Worm (Caenorhabditis elegans) whole organism, late embryonic: ENCODE measurements around the gene cyp-34A10.

Experiments
- F13H6.1 ChIP-seq: sonication (generic microtip); optimal IDR thresholded peaks from 2 replicates; lab custom pipeline; 2016; ENCODE audit warnings: missing genetic modification characterization, missing compliant biosample characterization
- ama-1 ChIP-seq: fragments of 150-350 bp; optimal IDR thresholded peaks from 2 replicates; lab custom pipeline; 2014
- ceh-2 ChIP-seq: sonication (generic microtip); optimal IDR thresholded peaks from 2 replicates; lab custom pipeline; 2016; ENCODE audit warnings: missing genotype, missing genetic modification characterization, missing compliant biosample characterization
- ceh-48 ChIP-seq: sonication (generic microtip); optimal IDR thresholded peaks from 2 replicates; lab custom pipeline; 2016; ENCODE audit warnings: missing genetic modification characterization, inconsistent platforms, missing compliant biosample characterization
- ceh-9 ChIP-seq: sonication (generic microtip); optimal IDR thresholded peaks from 2 replicates; lab custom pipeline; 2016; ENCODE audit warnings: mild to moderate bottlenecking, missing genetic modification characterization, inconsistent platforms, missing compliant biosample characterization
- dve-1 ChIP-seq: sonication (generic microtip); optimal IDR thresholded peaks from 2 replicates; lab custom pipeline; 2017; ENCODE audit warnings: antibody characterized with exemption, mild to moderate bottlenecking, missing genetic modification characterization, missing compliant biosample characterization
- elt-2 ChIP-seq: sonication (generic microtip); optimal IDR thresholded peaks from 2 replicates; lab custom pipeline; 2016; ENCODE audit warnings: missing genetic modification reagents, missing genetic modification characterization, missing compliant biosample characterization
- hlh-8 ChIP-seq: sonication (generic microtip); optimal IDR thresholded peaks from 2 replicates; lab custom pipeline; 2016; ENCODE audit warnings: missing genotype, missing genetic modification characterization, missing compliant biosample characterization
- nhr-11 ChIP-seq: fragments of 150-350 bp; optimal IDR thresholded peaks from 2 replicates; lab custom pipeline; 2014; ENCODE audit warnings: missing biosample characterization, missing genetic modification characterization
- pha-4 ChIP-seq: fragments of 150-350 bp; optimal IDR thresholded peaks from 2 replicates; lab custom pipeline; 2018; ENCODE audit warnings: missing biosample characterization, missing genetic modification reagents, missing genetic modification characterization
- pqm-1 ChIP-seq: sonication (generic microtip); optimal IDR thresholded peaks from 2 replicates; lab custom pipeline; 2016; ENCODE audit warnings: missing genetic modification characterization, missing compliant biosample characterization
- tbx-2 ChIP-seq: sonication (generic microtip); optimal IDR thresholded peaks from 2 replicates; lab custom pipeline; 2016; ENCODE audit warnings: missing genetic modification characterization, missing compliant biosample characterization
- unc-3 ChIP-seq, 2 experiments: fragments of 200-800 bp in 1 of 2; sonication (Bioruptor generic) in 1 of 2; sonication (generic microtip) in 1 of 2; conservative IDR thresholded peaks in 1 of 2; optimal IDR thresholded peaks in 1 of 2; 2 replicates each; pipeline versions ENCODE4 v1.3.6 to Lab custom; 2016 to 2022; ENCODE audit warnings: missing compliant biosample characterization in 2 of 2, missing genetic modification characterization in 2 of 2, missing genetic modification reagents in 1 of 2
- zip-5 ChIP-seq: sonication (generic microtip); optimal IDR thresholded peaks from 2 replicates; lab custom pipeline; 2016; ENCODE audit warnings: missing genetic modification characterization, missing compliant biosample characterization

DNA sequence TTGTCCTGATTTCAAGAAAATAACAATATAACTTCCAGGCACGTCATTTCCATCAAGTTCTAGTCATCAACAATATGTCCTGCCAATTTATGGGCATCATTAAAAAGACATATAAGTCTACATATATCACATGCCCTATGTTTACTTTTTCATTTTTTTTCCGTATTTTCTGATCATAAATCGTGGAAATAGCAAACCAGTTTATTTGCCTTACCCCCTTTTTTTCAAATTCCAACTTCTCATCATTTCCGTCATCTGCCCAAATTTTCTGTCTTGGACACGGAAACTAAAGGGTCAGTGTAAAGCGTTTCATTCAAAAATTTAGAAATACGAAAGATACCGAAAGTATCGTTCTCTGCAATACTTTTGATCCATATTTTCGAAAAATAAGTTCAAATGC is 19.5 kb upstream of the cyp-34A10 start:
- TF ChIP-seq nhr-11 (tag; lab: Kevin White, UChicago) (no peak), hlh-8 (tag; lab: Kevin White, UChicago) (no peak), tbx-2 (no peak), ama-1 (lab: Kevin White, UChicago) (no peak), pha-4 (tag; lab: Kevin White, UChicago) (no peak), ceh-48 (tag; lab: Kevin White, UChicago) (no peak), dve-1 (no peak), F13H6.1 (tag; lab: Kevin White, UChicago) (no peak), zip-5 (no peak), elt-2 (tag; lab: Kevin White, UChicago) (no peak), unc-3 (GFP tag; conservative IDR thresholded peaks at IDR 0.05; lab: Robert Waterston, UW) (no peak), unc-3 (tag; optimal IDR thresholded peaks at IDR 0.05; lab: Kevin White, UChicago) (no peak), pqm-1 (tag; lab: Kevin White, UChicago) (no peak), ceh-2 (no peak), ceh-9 (tag; lab: Kevin White, UChicago) (no peak)
